Fruit fly (Drosophila melanogaster) whole organism, embryonic: ENCODE measurements around the gene CG43880.

ENCODE experiments used
- B-H2 ChIP-seq: fragments of 200-800 bp; sonication (Bioruptor generic); optimal IDR thresholded peaks from 2 replicates; lab custom pipeline; 2018; ENCODE audit warnings: missing biosample characterization, mild to moderate bottlenecking, missing genetic modification characterization
- BEAF-32 ChIP-seq: fragments of 200-800 bp; sonication (Bioruptor generic); optimal IDR thresholded peaks from 3 replicates; lab custom pipeline; 2017; ENCODE audit warnings: missing biosample characterization, missing genetic modification characterization, mild to moderate bottlenecking, moderate library complexity, missing genetic modification reagents
- C15 ChIP-seq: fragments of 200-800 bp; sonication (Bioruptor generic); IDR thresholded peaks from 3 replicates; pipeline ENCODE4 v1.3.6; 2022; ENCODE audit warnings: missing biosample characterization, missing genetic modification characterization
- CG10321 ChIP-seq: fragments of 200-800 bp; sonication (Bioruptor generic); IDR thresholded peaks from 2 replicates; pipeline ENCODE4 v1.3.6; 2022; ENCODE audit warnings: missing biosample characterization, missing genetic modification characterization
- CG10462 ChIP-seq: fragments of 200-800 bp; sonication (Bioruptor generic); optimal IDR thresholded peaks from 2 replicates; lab custom pipeline; 2016; ENCODE audit warnings: missing biosample characterization, missing genetic modification characterization
- CG10543 ChIP-seq: fragments of 200-800 bp; sonication (Bioruptor generic); optimal IDR thresholded peaks from 3 replicates; lab custom pipeline; 2017; ENCODE audit warnings: missing biosample characterization, mild to moderate bottlenecking, missing genetic modification characterization, moderate library complexity
- CG10654 ChIP-seq: fragments of 200-800 bp; sonication (Bioruptor generic); optimal IDR thresholded peaks from 2 replicates; lab custom pipeline; 2016; ENCODE audit warnings: missing biosample characterization, missing genetic modification characterization
- CG13775 ChIP-seq: fragments of 200-800 bp; sonication (Bioruptor generic); optimal IDR thresholded peaks from 3 replicates; lab custom pipeline; 2017; ENCODE audit warnings: missing biosample characterization, mild to moderate bottlenecking, missing genetic modification characterization
- CG15011 ChIP-seq: fragments of 200-800 bp; sonication (Bioruptor generic); optimal IDR thresholded peaks from 3 replicates; lab custom pipeline; 2018; ENCODE audit warnings: missing biosample characterization, mild to moderate bottlenecking, missing genetic modification characterization
- CG16779 ChIP-seq: fragments of 200-800 bp; sonication (Bioruptor generic); IDR thresholded peaks from 2 replicates; pipeline ENCODE4 v1.3.6; 2022; ENCODE audit warnings: missing biosample characterization, missing genetic modification characterization
- CG16813 ChIP-seq: fragments of 200-800 bp; sonication (Bioruptor generic); IDR thresholded peaks from 3 replicates; pipeline ENCODE4 v1.3.6; 2022; ENCODE audit warnings: missing biosample characterization, missing genetic modification characterization; ENCODE audit not compliant: partially characterized antibody
- CG17912 ChIP-seq: fragments of 200-800 bp; sonication (Bioruptor generic); optimal IDR thresholded peaks from 2 replicates; lab custom pipeline; 2018; ENCODE audit warnings: missing biosample characterization, mild to moderate bottlenecking, missing genetic modification characterization
- CG32772 ChIP-seq: fragments of 200-800 bp; sonication (Bioruptor generic); IDR thresholded peaks from 2 replicates; pipeline ENCODE4 v1.3.6; 2022; ENCODE audit warnings: missing biosample characterization, missing genetic modification characterization
- CG3995 ChIP-seq: fragments of 200-800 bp; sonication (Bioruptor generic); optimal IDR thresholded peaks from 3 replicates; lab custom pipeline; 2016; ENCODE audit warnings: missing biosample characterization, missing genetic modification characterization
- CG4424 ChIP-seq: fragments of 200-800 bp; sonication (Bioruptor generic); optimal IDR thresholded peaks from 3 replicates; lab custom pipeline; 2016; ENCODE audit warnings: missing biosample characterization, missing genetic modification characterization
- CG7357 ChIP-seq: fragments of 200-800 bp; sonication (Bioruptor generic); IDR thresholded peaks from 3 replicates; pipeline ENCODE4 v1.3.6; 2022; ENCODE audit warnings: missing biosample characterization, missing genetic modification characterization
- CG7963 ChIP-seq: fragments of 200-800 bp; sonication (Bioruptor generic); IDR thresholded peaks from 3 replicates; pipeline ENCODE4 v1.3.6; 2022; ENCODE audit warnings: missing biosample characterization, missing genetic modification characterization; ENCODE audit not compliant: partially characterized antibody
- CG7987 ChIP-seq: fragments of 200-800 bp; sonication (Bioruptor generic); optimal IDR thresholded peaks from 2 replicates; lab custom pipeline; 2018; ENCODE audit warnings: missing biosample characterization, mild to moderate bottlenecking, missing genetic modification characterization, moderate library complexity
- CG9932 ChIP-seq: fragments of 200-800 bp; sonication (Bioruptor generic); IDR thresholded peaks from 2 replicates; pipeline ENCODE4 v1.3.6; 2022; ENCODE audit warnings: missing biosample characterization, missing genetic modification characterization
- D19B ChIP-seq: fragments of 200-800 bp; sonication (Bioruptor generic); optimal IDR thresholded peaks from 2 replicates; lab custom pipeline; 2017; ENCODE audit warnings: missing biosample characterization, mild to moderate bottlenecking, missing genetic modification characterization
- Dbx ChIP-seq: fragments of 200-800 bp; sonication (Bioruptor generic); IDR thresholded peaks from 3 replicates; pipeline ENCODE4 v1.3.6; 2022; ENCODE audit warnings: missing biosample characterization, missing genetic modification characterization
- Dip3 ChIP-seq: fragments of 200-800 bp; sonication (Bioruptor generic); optimal IDR thresholded peaks from 3 replicates; lab custom pipeline; 2016; ENCODE audit warnings: missing biosample characterization, missing genetic modification characterization
- Gug ChIP-seq: fragments of 200-800 bp; sonication (Bioruptor generic); IDR thresholded peaks from 4 replicates; pipeline ENCODE4 v1.3.6; 2022; ENCODE audit warnings: missing biosample characterization, missing genetic modification characterization
- H15 ChIP-seq: fragments of 200-800 bp; sonication (Bioruptor generic); IDR thresholded peaks from 3 replicates; pipeline ENCODE4 v1.3.6; 2022; ENCODE audit warnings: missing biosample characterization, missing genetic modification characterization
- H2.0 ChIP-seq: fragments of 200-800 bp; sonication (Bioruptor generic); IDR thresholded peaks from 2 replicates; pipeline ENCODE4 v1.3.6; 2022; ENCODE audit warnings: missing biosample characterization, missing genetic modification characterization
- HmgD ChIP-seq: fragments of 200-800 bp; sonication (Bioruptor generic); optimal IDR thresholded peaks from 3 replicates; lab custom pipeline; 2016; ENCODE audit warnings: missing biosample characterization, missing genetic modification characterization
- Hsf ChIP-seq: fragments of 200-800 bp; sonication (Bioruptor generic); optimal IDR thresholded peaks from 3 replicates; lab custom pipeline; 2016; ENCODE audit warnings: missing biosample characterization, missing genetic modification characterization
- Lim3 ChIP-seq: fragments of 200-800 bp; sonication (Bioruptor generic); IDR thresholded peaks from 2 replicates; pipeline ENCODE4 v1.3.6; 2022; ENCODE audit warnings: missing biosample characterization, missing genetic modification characterization
- Pdp1 ChIP-seq, 2 experiments: fragments of 200-800 bp; sonication (Bioruptor generic); optimal IDR thresholded peaks; 3 replicates each; lab custom pipeline; 2016; ENCODE audit warnings: missing biosample characterization in 2 of 2, missing genetic modification characterization in 2 of 2, mild to moderate bottlenecking in 1 of 2, moderate library complexity in 1 of 2
- Ptx1 ChIP-seq: fragments of 200-800 bp; sonication (Bioruptor generic); IDR thresholded peaks from 2 replicates; pipeline ENCODE4 v1.3.6; 2022; ENCODE audit warnings: missing biosample characterization, missing genetic modification characterization
- Sox100B ChIP-seq: fragments of 200-800 bp; sonication (Bioruptor generic); optimal IDR thresholded peaks from 3 replicates; lab custom pipeline; 2018; ENCODE audit warnings: missing biosample characterization, mild to moderate bottlenecking, missing genetic modification characterization
- Vsx1 ChIP-seq: fragments of 200-800 bp; sonication (Bioruptor generic); optimal IDR thresholded peaks from 2 replicates; lab custom pipeline; 2017; ENCODE audit warnings: missing biosample characterization, mild to moderate bottlenecking, missing genetic modification characterization, missing genetic modification reagents
- abd-A ChIP-seq: fragments of 200-800 bp; sonication (Bioruptor generic); optimal IDR thresholded peaks from 3 replicates; lab custom pipeline; 2019; ENCODE audit warnings: missing biosample characterization, mild to moderate bottlenecking, missing genetic modification characterization, moderate library complexity
- al ChIP-seq: fragments of 200-800 bp; sonication (Bioruptor generic); IDR thresholded peaks from 2 replicates; pipeline ENCODE4 v1.3.6; 2022; ENCODE audit warnings: missing biosample characterization, missing genetic modification characterization
- cato ChIP-seq: fragments of 200-800 bp; sonication (Bioruptor generic); optimal IDR thresholded peaks from 2 replicates; lab custom pipeline; 2016; ENCODE audit warnings: missing biosample characterization, missing genetic modification characterization, borderline replicate concordance
- chn ChIP-seq: fragments of 200-800 bp; sonication (Bioruptor generic); optimal IDR thresholded peaks from 2 replicates; lab custom pipeline; 2016; ENCODE audit warnings: missing biosample characterization, missing genetic modification characterization
- crc ChIP-seq: fragments of 200-800 bp; sonication (Bioruptor generic); optimal IDR thresholded peaks from 2 replicates; lab custom pipeline; 2016; ENCODE audit warnings: missing biosample characterization, missing genetic modification characterization
- dan ChIP-seq: fragments of 200-800 bp; sonication (Bioruptor generic); IDR thresholded peaks from 2 replicates; pipeline ENCODE4 v1.3.6; 2022; ENCODE audit warnings: missing biosample characterization, missing genetic modification characterization
- fd3F ChIP-seq: fragments of 200-800 bp; sonication (Bioruptor generic); optimal IDR thresholded peaks from 2 replicates; lab custom pipeline; 2018; ENCODE audit warnings: missing biosample characterization, mild to moderate bottlenecking, missing genetic modification characterization, moderate library complexity
- gce ChIP-seq: fragments of 200-800 bp; sonication (Bioruptor generic); IDR thresholded peaks from 3 replicates; pipeline ENCODE4 v1.3.6; 2022; ENCODE audit warnings: missing biosample characterization, missing genetic modification characterization
- hbn ChIP-seq: fragments of 200-800 bp; sonication (Bioruptor generic); IDR thresholded peaks from 2 replicates; pipeline ENCODE4 v1.3.6; 2022; ENCODE audit warnings: missing biosample characterization, missing genetic modification characterization; ENCODE audit not compliant: partially characterized antibody
- ken ChIP-seq: fragments of 200-800 bp; sonication (Bioruptor generic); IDR thresholded peaks from 3 replicates; pipeline ENCODE4 v1.3.6; 2022; ENCODE audit warnings: missing biosample characterization, missing genetic modification characterization
- nmo ChIP-seq: fragments of 200-800 bp; sonication (Bioruptor generic); optimal IDR thresholded peaks from 2 replicates; lab custom pipeline; 2018; ENCODE audit warnings: missing biosample characterization, mild to moderate bottlenecking, missing genetic modification characterization, moderate library complexity
- otp ChIP-seq: fragments of 200-800 bp; sonication (Bioruptor generic); IDR thresholded peaks from 3 replicates; pipeline ENCODE4, ENCODE4 v1.3.6; 2022; ENCODE audit warnings: missing biosample characterization, missing genetic modification characterization
- peb ChIP-seq: fragments of 200-800 bp; sonication (Bioruptor generic); IDR thresholded peaks from 2 replicates; pipeline ENCODE4 v1.3.6; 2022; ENCODE audit warnings: missing biosample characterization, missing genetic modification characterization
- psq ChIP-seq: fragments of 200-800 bp; sonication (Bioruptor generic); optimal IDR thresholded peaks from 2 replicates; lab custom pipeline; 2017; ENCODE audit warnings: missing biosample characterization, missing genetic modification characterization
- schlank ChIP-seq: fragments of 200-800 bp; sonication (Bioruptor generic); optimal IDR thresholded peaks from 2 replicates; lab custom pipeline; 2018; ENCODE audit warnings: missing biosample characterization, mild to moderate bottlenecking, missing genetic modification characterization
- sens-2 ChIP-seq: fragments of 200-800 bp; sonication (Bioruptor generic); IDR thresholded peaks from 2 replicates; pipeline ENCODE4 v1.3.6; 2022; ENCODE audit warnings: missing biosample characterization, missing genetic modification characterization
- sug ChIP-seq: fragments of 200-800 bp; optimal IDR thresholded peaks from 2 replicates; lab custom pipeline; 2019; ENCODE audit warnings: missing biosample characterization, mild to moderate bottlenecking, missing genetic modification characterization, moderate library complexity
- trem ChIP-seq: fragments of 200-800 bp; optimal IDR thresholded peaks from 3 replicates; lab custom pipeline; 2019; ENCODE audit warnings: missing biosample characterization, mild to moderate bottlenecking, missing genetic modification characterization, moderate library complexity
- wdn ChIP-seq: fragments of 200-800 bp; sonication (Bioruptor generic); IDR thresholded peaks from 2 replicates; pipeline ENCODE4 v1.3.6; 2022; ENCODE audit warnings: missing biosample characterization, missing genetic modification characterization
- zfh2 ChIP-seq: fragments of 200-800 bp; sonication (Bioruptor generic); optimal IDR thresholded peaks from 2 replicates; lab custom pipeline; 2016; ENCODE audit warnings: missing biosample characterization, missing genetic modification characterization

The CG43880 gene

dm6 chr3L:7935933-7936494 is 10.1 kb downstream of the CG43880 start, which contains the start of the genes syd and Srp9 (continued):
- TF ChIP-seq B-H2 (GFP tag; lab: Kevin White, UChicago) (no peak), zfh2 (GFP tag; lab: Kevin White, UChicago) (no peak), dan (GFP tag; lab: Robert Waterston, UW) (no peak), Ptx1 (GFP tag; lab: Robert Waterston, UW) (no peak), CG9932 (GFP tag; lab: Robert Waterston, UW) (no peak), BEAF-32 (GFP tag; lab: Kevin White, UChicago) (peak; percentile 58), CG17912 (GFP tag; lab: Kevin White, UChicago) (no peak), wdn (GFP tag; lab: Robert Waterston, UW) (no peak), CG10543 (no peak), CG15011 (no peak), CG7987 (GFP tag; lab: Kevin White, UChicago) (no peak), H15 (GFP tag; lab: Robert Waterston, UW) (no peak), Gug (GFP tag; lab: Robert Waterston, UW) (no peak), CG10654 (GFP tag; lab: Kevin White, UChicago) (no peak), otp (GFP tag; lab: Robert Waterston, UW) (no peak), trem (tag; lab: Kevin White, UChicago) (peak; percentile 74), CG7357 (peak; percentile 26; the same call in 1 of the 3 replicates), abd-A (no peak), Pdp1 (GFP tag; optimal IDR thresholded peaks at IDR 0.05; lab: Kevin White, UChicago) (no peak), CG13775 (GFP tag; lab: Kevin White, UChicago) (no peak), schlank (tag; lab: Kevin White, UChicago) (no peak), CG10321 (no peak), peb (GFP tag; lab: Robert Waterston, UW) (no peak), Dbx (GFP tag; lab: Robert Waterston, UW) (no peak), psq (GFP tag; lab: Kevin White, UChicago) (peak; percentile 17), chn (GFP tag; lab: Kevin White, UChicago) (no peak), CG16779 (GFP tag; lab: Robert Waterston, UW) (no peak), hbn (no peak), nmo (peak; percentile 55), Sox100B (GFP tag; lab: Kevin White, UChicago) (no peak), crc (GFP tag; lab: Kevin White, UChicago) (no peak), CG7963 (GFP tag; lab: Robert Waterston, UW) (no peak), CG3995 (GFP tag; lab: Kevin White, UChicago) (peak; percentile 44), H2.0 (GFP tag; lab: Robert Waterston, UW) (no peak), ken (GFP tag; lab: Robert Waterston, UW) (no peak), sug (tag; lab: Kevin White, UChicago) (peak; percentile 20), C15 (GFP tag; lab: Robert Waterston, UW) (no peak), gce (GFP tag; lab: Robert Waterston, UW) (no peak), al (no peak), sens-2 (GFP tag; lab: Robert Waterston, UW) (no peak), fd3F (GFP tag; lab: Kevin White, UChicago) (no peak), Hsf (GFP tag; lab: Kevin White, UChicago) (no peak), D19B (GFP tag; lab: Kevin White, UChicago) (no peak), Vsx1 (GFP tag; lab: Kevin White, UChicago) (no peak), Dip3 (GFP tag; lab: Kevin White, UChicago) (no peak), HmgD (no peak), Lim3 (GFP tag; lab: Robert Waterston, UW) (no peak), CG10462 (no peak), cato (GFP tag; lab: Kevin White, UChicago) (no peak), CG4424 (GFP tag; lab: Kevin White, UChicago) (no peak), CG16813 (GFP tag; lab: Robert Waterston, UW) (no peak), CG32772 (no peak)
